Fruit fly (Drosophila melanogaster) whole organism, embryonic: ENCODE measurements around the gene Pdfr.

Experiments
- ATbp ChIP-seq: fragments of 200-800 bp; sonication (Bioruptor generic); optimal IDR thresholded peaks from 2 replicates; lab custom pipeline; 2017; ENCODE audit warnings: missing biosample characterization, mild to moderate bottlenecking, missing genetic modification characterization, missing genetic modification reagents
- Blimp-1 ChIP-seq: fragments of 200-800 bp; sonication (Bioruptor generic); optimal IDR thresholded peaks from 3 replicates; lab custom pipeline; 2018; ENCODE audit warnings: missing biosample characterization, missing genetic modification characterization, mild to moderate bottlenecking, moderate library complexity, missing genetic modification reagents
- Bteb2 ChIP-seq: fragments of 200-800 bp; sonication (Bioruptor generic); optimal IDR thresholded peaks from 2 replicates; lab custom pipeline; 2016; ENCODE audit warnings: missing biosample characterization, missing genetic modification characterization
- CG12155 ChIP-seq: fragments of 200-800 bp; sonication (Bioruptor generic); optimal IDR thresholded peaks from 3 replicates; lab custom pipeline; 2016; ENCODE audit warnings: missing biosample characterization, missing genetic modification characterization
- CG12391 ChIP-seq: fragments of 200-800 bp; sonication (Bioruptor generic); optimal IDR thresholded peaks from 3 replicates; lab custom pipeline; 2018; ENCODE audit warnings: missing biosample characterization, mild to moderate bottlenecking, missing genetic modification characterization, moderate library complexity
- CG12769 ChIP-seq: fragments of 200-800 bp; sonication (Bioruptor generic); optimal IDR thresholded peaks from 2 replicates; lab custom pipeline; 2019; ENCODE audit warnings: missing biosample characterization, mild to moderate bottlenecking, missing genetic modification characterization, moderate library complexity
- CG13296 ChIP-seq: fragments of 200-800 bp; sonication (Bioruptor generic); optimal IDR thresholded peaks from 3 replicates; lab custom pipeline; 2018; ENCODE audit warnings: missing biosample characterization, mild to moderate bottlenecking, missing genetic modification characterization
- CG14965 ChIP-seq: fragments of 200-800 bp; sonication (Bioruptor generic); optimal IDR thresholded peaks from 2 replicates; lab custom pipeline; 2016; ENCODE audit warnings: missing biosample characterization, missing genetic modification characterization, borderline replicate concordance
- CG15011 ChIP-seq: fragments of 200-800 bp; sonication (Bioruptor generic); optimal IDR thresholded peaks from 3 replicates; lab custom pipeline; 2018; ENCODE audit warnings: missing biosample characterization, mild to moderate bottlenecking, missing genetic modification characterization
- CG16815 ChIP-seq: fragments of 200-800 bp; sonication (Bioruptor generic); optimal IDR thresholded peaks from 3 replicates; lab custom pipeline; 2017; ENCODE audit warnings: missing biosample characterization, mild to moderate bottlenecking, missing genetic modification characterization
- CG18262 ChIP-seq: fragments of 200-800 bp; optimal IDR thresholded peaks from 3 replicates; lab custom pipeline; 2019; ENCODE audit warnings: missing biosample characterization, mild to moderate bottlenecking, missing genetic modification characterization, moderate library complexity
- CG2116 ChIP-seq: fragments of 200-800 bp; sonication (Bioruptor generic); optimal IDR thresholded peaks from 3 replicates; lab custom pipeline; 2018; ENCODE audit warnings: missing biosample characterization, mild to moderate bottlenecking, missing genetic modification characterization
- CG2712 ChIP-seq: fragments of 200-800 bp; optimal IDR thresholded peaks from 3 replicates; lab custom pipeline; 2019; ENCODE audit warnings: missing biosample characterization, mild to moderate bottlenecking, missing genetic modification characterization, moderate library complexity
- CG2875 ChIP-seq: fragments of 200-800 bp; sonication (Bioruptor generic); optimal IDR thresholded peaks from 2 replicates; lab custom pipeline; 2017; ENCODE audit warnings: missing biosample characterization, mild to moderate bottlenecking, missing genetic modification characterization, missing genetic modification reagents
- CG30020 ChIP-seq: fragments of 200-800 bp; optimal IDR thresholded peaks from 2 replicates; lab custom pipeline; 2019; ENCODE audit warnings: missing biosample characterization, mild to moderate bottlenecking, missing genetic modification characterization, moderate library complexity
- CG31224 ChIP-seq: fragments of 200-800 bp; sonication (Bioruptor generic); IDR thresholded peaks from 2 replicates; pipeline ENCODE4 v1.3.6; 2022; ENCODE audit warnings: missing biosample characterization, missing genetic modification characterization
- CG4360 ChIP-seq: fragments of 200-800 bp; sonication (Bioruptor generic); IDR thresholded peaks from 2 replicates; pipeline ENCODE4 v1.3.6; 2022; ENCODE audit warnings: missing biosample characterization, missing genetic modification characterization
- CG4707 ChIP-seq: fragments of 200-800 bp; sonication (Bioruptor generic); optimal IDR thresholded peaks from 2 replicates; lab custom pipeline; 2018; ENCODE audit warnings: missing biosample characterization, mild to moderate bottlenecking, missing genetic modification characterization, moderate library complexity
- CG4730 ChIP-seq: fragments of 200-800 bp; sonication (Bioruptor generic); IDR thresholded peaks from 2 replicates; pipeline ENCODE4 v1.3.6; 2022; ENCODE audit warnings: missing biosample characterization, missing genetic modification characterization
- CG5953 ChIP-seq: fragments of 200-800 bp; sonication (Bioruptor generic); IDR thresholded peaks from 2 replicates; pipeline ENCODE4 v1.3.6; 2022; ENCODE audit warnings: missing biosample characterization, missing genetic modification characterization
- CG8944 ChIP-seq: fragments of 200-800 bp; sonication (Bioruptor generic); optimal IDR thresholded peaks from 3 replicates; lab custom pipeline; 2016; ENCODE audit warnings: missing biosample characterization, missing genetic modification characterization
- CG9437 ChIP-seq: fragments of 200-800 bp; sonication (Bioruptor generic); optimal IDR thresholded peaks from 2 replicates; lab custom pipeline; 2018; ENCODE audit warnings: missing biosample characterization, mild to moderate bottlenecking, missing genetic modification characterization
- CTCF ChIP-seq: fragments of 200-800 bp; sonication (Bioruptor generic); optimal IDR thresholded peaks from 2 replicates; lab custom pipeline; 2017; ENCODE audit warnings: missing biosample characterization, mild to moderate bottlenecking, missing genetic modification characterization, moderate library complexity
- ERR ChIP-seq: fragments of 200-800 bp; sonication (Bioruptor generic); optimal IDR thresholded peaks from 2 replicates; lab custom pipeline; 2016; ENCODE audit warnings: missing biosample characterization, missing genetic modification characterization
- Fer1 ChIP-seq: fragments of 200-800 bp; sonication (Bioruptor generic); optimal IDR thresholded peaks from 2 replicates; lab custom pipeline; 2017; ENCODE audit warnings: missing biosample characterization, mild to moderate bottlenecking, missing genetic modification characterization
- HLH4C ChIP-seq: fragments of 200-800 bp; sonication (Bioruptor generic); IDR thresholded peaks from 3 replicates; pipeline ENCODE4 v1.3.6; 2022; ENCODE audit warnings: missing biosample characterization, missing genetic modification characterization; ENCODE audit not compliant: partially characterized antibody
- Hand ChIP-seq: fragments of 200-800 bp; sonication (Bioruptor generic); optimal IDR thresholded peaks from 2 replicates; lab custom pipeline; 2017; ENCODE audit warnings: mild to moderate bottlenecking, missing biosample characterization, missing genetic modification reagents, missing genetic modification characterization
- Lhr ChIP-seq: fragments of 200-800 bp; sonication (Bioruptor generic); optimal IDR thresholded peaks from 3 replicates; lab custom pipeline; 2017; ENCODE audit warnings: mild to moderate bottlenecking, missing biosample characterization, missing genetic modification reagents, missing genetic modification characterization
- Lpt ChIP-seq: fragments of >200 bp; optimal IDR thresholded peaks from 2 replicates; lab custom pipeline; 2018; ENCODE audit warnings: missing biosample characterization, missing genetic modification characterization
- NK7.1 ChIP-seq: fragments of 200-800 bp; sonication (Bioruptor generic); optimal IDR thresholded peaks from 3 replicates; lab custom pipeline; 2016; ENCODE audit warnings: missing biosample characterization, missing genetic modification characterization
- Pdp1 ChIP-seq, 2 experiments: fragments of 200-800 bp; sonication (Bioruptor generic); optimal IDR thresholded peaks; 3 replicates each; lab custom pipeline; 2016; ENCODE audit warnings: missing biosample characterization in 2 of 2, missing genetic modification characterization in 2 of 2, mild to moderate bottlenecking in 1 of 2, moderate library complexity in 1 of 2
- Scr ChIP-seq: fragments of 200-800 bp; sonication (Bioruptor generic); IDR thresholded peaks from 2 replicates; pipeline ENCODE4 v1.3.6; 2022; ENCODE audit warnings: missing biosample characterization, missing genetic modification characterization; ENCODE audit not compliant: partially characterized antibody
- Xbp1 ChIP-seq: fragments of 200-800 bp; sonication (Bioruptor generic); optimal IDR thresholded peaks from 3 replicates; lab custom pipeline; 2016; ENCODE audit warnings: missing biosample characterization, mild to moderate bottlenecking, missing genetic modification characterization
- Xrp1 ChIP-seq: fragments of 200-800 bp; sonication (Bioruptor generic); IDR thresholded peaks from 2 replicates; pipeline ENCODE4 v1.3.6; 2022; ENCODE audit warnings: missing biosample characterization, missing genetic modification characterization
- bbx ChIP-seq: fragments of 200-800 bp; sonication (Bioruptor generic); IDR thresholded peaks from 2 replicates; pipeline ENCODE4 v1.3.6; 2022; ENCODE audit warnings: missing biosample characterization, missing genetic modification characterization; ENCODE audit not compliant: partially characterized antibody
- bsh ChIP-seq, 2 experiments: fragments of 200-800 bp; sonication (Bioruptor generic); optimal IDR thresholded peaks; 2 replicates each; lab custom pipeline; 2017 to 2018; ENCODE audit warnings: mild to moderate bottlenecking in 2 of 2, missing biosample characterization in 2 of 2, missing genetic modification characterization in 2 of 2, moderate library complexity in 1 of 2
- cad ChIP-seq: fragments of >200 bp; optimal IDR thresholded peaks from 2 replicates; lab custom pipeline; 2017; ENCODE audit warnings: missing biosample characterization, missing genetic modification characterization
- chn ChIP-seq: fragments of 200-800 bp; sonication (Bioruptor generic); optimal IDR thresholded peaks from 2 replicates; lab custom pipeline; 2016; ENCODE audit warnings: missing biosample characterization, missing genetic modification characterization
- dm ChIP-seq: fragments of 200-800 bp; sonication (Bioruptor generic); optimal IDR thresholded peaks from 3 replicates; lab custom pipeline; 2016; ENCODE audit warnings: missing biosample characterization, missing genetic modification characterization
- dmrt99B ChIP-seq: fragments of 200-800 bp; sonication (Bioruptor generic); optimal IDR thresholded peaks from 2 replicates; lab custom pipeline; 2018; ENCODE audit warnings: missing biosample characterization, mild to moderate bottlenecking, missing genetic modification characterization, moderate library complexity
- dpn ChIP-seq, 2 experiments: fragments of 200-800 bp; sonication (Bioruptor generic); optimal IDR thresholded peaks; 3 replicates each; lab custom pipeline; 2016; ENCODE audit warnings: missing biosample characterization in 2 of 2, missing genetic modification characterization in 2 of 2
- ewg ChIP-seq: fragments of 200-800 bp; sonication (Bioruptor generic); optimal IDR thresholded peaks from 3 replicates; lab custom pipeline; 2017; ENCODE audit warnings: mild to moderate bottlenecking, missing biosample characterization, missing genetic modification reagents, missing genetic modification characterization
- gro ChIP-seq: fragments of 200-800 bp; sonication (Bioruptor generic); optimal IDR thresholded peaks from 2 replicates; lab custom pipeline; 2016; ENCODE audit warnings: missing biosample characterization, missing genetic modification characterization
- gsb ChIP-seq: fragments of 200-800 bp; sonication (Bioruptor generic); IDR thresholded peaks from 2 replicates; pipeline ENCODE4 v1.3.6; 2022; ENCODE audit warnings: missing biosample characterization, missing genetic modification characterization
- kah ChIP-seq: fragments of 200-800 bp; sonication (Bioruptor generic); optimal IDR thresholded peaks from 2 replicates; lab custom pipeline; 2018; ENCODE audit warnings: missing biosample characterization, mild to moderate bottlenecking, missing genetic modification characterization
- p53 ChIP-seq: fragments of 200-800 bp; sonication (Bioruptor generic); optimal IDR thresholded peaks from 2 replicates; lab custom pipeline; 2016; ENCODE audit warnings: missing biosample characterization, missing genetic modification characterization
- pum ChIP-seq: fragments of 200-800 bp; sonication (Bioruptor generic); optimal IDR thresholded peaks from 2 replicates; lab custom pipeline; 2016; ENCODE audit warnings: missing biosample characterization, missing genetic modification characterization
- ro ChIP-seq: fragments of 200-800 bp; sonication (Bioruptor generic); IDR thresholded peaks from 2 replicates; pipeline ENCODE4 v1.3.6; 2022; ENCODE audit warnings: missing biosample characterization, missing genetic modification characterization
- ssp ChIP-seq: fragments of 200-800 bp; sonication (Bioruptor generic); IDR thresholded peaks from 2 replicates; pipeline ENCODE4 v1.3.6; 2022; ENCODE audit warnings: missing biosample characterization, missing genetic modification characterization
- unpg ChIP-seq: fragments of 200-800 bp; sonication (Bioruptor generic); optimal IDR thresholded peaks from 3 replicates; lab custom pipeline; 2018; ENCODE audit warnings: missing biosample characterization, mild to moderate bottlenecking, missing genetic modification characterization, moderate library complexity

Pdfr gene

DNA sequence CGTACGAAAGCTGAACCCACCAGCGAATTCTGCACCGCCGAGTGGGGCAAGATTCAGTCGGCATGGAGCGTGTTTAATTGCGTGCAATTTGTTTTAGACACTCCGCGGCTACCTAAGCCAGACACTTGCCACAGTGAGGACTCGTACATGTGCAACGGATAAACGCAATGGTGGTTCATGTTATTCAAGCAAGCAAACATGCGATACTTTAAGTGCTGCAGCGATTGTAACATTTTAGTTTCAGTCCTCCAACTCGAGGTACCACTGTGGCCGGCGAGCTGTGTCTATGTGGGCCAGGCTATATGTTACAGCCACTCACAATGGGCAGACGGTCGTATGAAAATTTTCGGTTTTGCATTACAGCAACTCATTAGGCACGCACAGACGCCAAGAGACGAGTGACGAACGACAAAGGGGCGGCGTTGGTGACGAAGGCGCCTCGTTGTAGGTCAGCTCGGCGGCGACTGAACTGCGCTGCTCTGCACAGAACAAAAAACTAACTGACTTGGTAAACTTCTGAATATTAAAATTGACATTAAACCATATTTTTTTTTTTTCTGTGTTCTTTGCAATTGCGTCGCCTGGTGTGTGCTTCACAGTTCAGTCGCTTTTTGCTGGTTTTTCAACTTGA lies 18.0 kb upstream of the Pdfr start (continued):
- TF ChIP-seq Bteb2 (GFP tag; lab: Kevin White, UChicago) = peak; percentile 27
- peak; percentile 41; the same call in 1 of the 2 replicates for TF ChIP-seq Xrp1
- TF ChIP-seq HLH4C (GFP tag; lab: Robert Waterston, UW) = no peak
- peak; percentile 11 for TF ChIP-seq kah (GFP tag; lab: Kevin White, UChicago)
- TF ChIP-seq Xbp1 (GFP tag; lab: Kevin White, UChicago) = peak; percentile 63
- TF ChIP-seq bbx = no peak
- TF ChIP-seq p53 (GFP tag; lab: Kevin White, UChicago) = no peak
- no peak for TF ChIP-seq cad (GFP tag; lab: Kevin White, UChicago)
- TF ChIP-seq ewg (GFP tag; lab: Kevin White, UChicago) = peak; percentile 37
- peak; percentile 8 for TF ChIP-seq CG9437 (GFP tag; lab: Kevin White, UChicago)
- no peak for TF ChIP-seq gsb (GFP tag; lab: Robert Waterston, UW)
- TF ChIP-seq CG4730 (GFP tag; lab: Robert Waterston, UW) = peak; percentile 44
- peak; percentile 69 for TF ChIP-seq dmrt99B (tag; lab: Kevin White, UChicago)
- TF ChIP-seq CG15011 (GFP tag; lab: Kevin White, UChicago) = no peak
- TF ChIP-seq gro = peak; percentile 11
- no peak for TF ChIP-seq CG14965
- TF ChIP-seq NK7.1 (GFP tag; lab: Kevin White, UChicago) = no peak
- TF ChIP-seq CG2116 (GFP tag; lab: Kevin White, UChicago) = no peak
- peak; percentile 60 for TF ChIP-seq unpg
- TF ChIP-seq CG5953 (GFP tag; lab: Robert Waterston, UW) = no peak
- TF ChIP-seq CG30020 = no peak
- TF ChIP-seq CG18262 (tag; lab: Kevin White, UChicago) = no peak
- peak; percentile 22 for TF ChIP-seq chn (GFP tag; lab: Kevin White, UChicago)
- no peak for TF ChIP-seq dm (GFP tag; lab: Kevin White, UChicago)
- TF ChIP-seq Hand = no peak
- no peak for TF ChIP-seq CG2875 (GFP tag; lab: Kevin White, UChicago)
- no peak for TF ChIP-seq CG4360 (GFP tag; lab: Robert Waterston, UW)
- 0 out of 2 replicates have a peak, but pooled peaks have one; percentile 23 for TF ChIP-seq ro (GFP tag; lab: Robert Waterston, UW)
- peak; percentile 58 to 70 for TF ChIP-seq dpn (GFP tag; optimal IDR thresholded peaks at IDR 0.05; lab: Kevin White, UChicago)
- TF ChIP-seq CG16815 (GFP tag; lab: Kevin White, UChicago) = peak; percentile 31
- no peak for TF ChIP-seq Lpt
- TF ChIP-seq pum (GFP tag; lab: Kevin White, UChicago) = peak; percentile 8
- TF ChIP-seq Pdp1 (GFP tag; optimal IDR thresholded peaks at IDR 0.05; lab: Kevin White, UChicago) = peak; percentile 51 to 65
- 0 out of 2 replicates have a peak, but pooled peaks have one; percentile 9 for TF ChIP-seq CG31224 (GFP tag; lab: Robert Waterston, UW)
- peak; percentile 86 for TF ChIP-seq CG12769 (tag; lab: Kevin White, UChicago)
- TF ChIP-seq CG13296 (GFP tag; lab: Kevin White, UChicago) = peak; percentile 57
- TF ChIP-seq Blimp-1 (GFP tag; lab: Kevin White, UChicago) = peak; percentile 33
- TF ChIP-seq Lhr (GFP tag; lab: Kevin White, UChicago) = no peak
- TF ChIP-seq CG4707 (GFP tag; lab: Kevin White, UChicago) = no peak
- TF ChIP-seq Scr (GFP tag; lab: Robert Waterston, UW) = no peak
- peak; percentile 58 for TF ChIP-seq Fer1
- TF ChIP-seq ssp (GFP tag; lab: Robert Waterston, UW) = peak; percentile 28; the same call in 1 of the 2 replicates
- TF ChIP-seq CG12155 (GFP tag; lab: Kevin White, UChicago) = peak; percentile 29
- TF ChIP-seq ATbp (GFP tag; lab: Kevin White, UChicago) = no peak
- no peak for TF ChIP-seq CTCF (GFP tag; lab: Kevin White, UChicago)
- TF ChIP-seq CG8944 = peak; percentile 57
- TF ChIP-seq bsh (GFP tag; optimal IDR thresholded peaks at IDR 0.05; lab: Kevin White, UChicago) = peak; percentile 17 to 40
- TF ChIP-seq ERR (GFP tag; lab: Kevin White, UChicago) = no peak
- peak; percentile 25 for TF ChIP-seq CG2712 (tag; lab: Kevin White, UChicago)
- TF ChIP-seq CG12391 = peak; percentile 33
